Worm (Caenorhabditis elegans) whole organism, late embryonic: ENCODE results near the gene gst-30.

Experiments used
- dve-1 ChIP-seq: sonication (generic microtip); optimal IDR thresholded peaks from 2 replicates; lab custom pipeline; 2017; ENCODE audit warnings: antibody characterized with exemption, mild to moderate bottlenecking, missing genetic modification characterization, missing compliant biosample characterization
- fkh-10 ChIP-seq: fragments of 150-350 bp; optimal IDR thresholded peaks from 2 replicates; lab custom pipeline; 2014; ENCODE audit warnings: missing biosample characterization, missing genetic modification reagents, missing genetic modification characterization
- pha-2 ChIP-seq: sonication (generic microtip); optimal IDR thresholded peaks from 2 replicates; lab custom pipeline; 2017; ENCODE audit warnings: mild to moderate bottlenecking, missing genetic modification characterization, missing compliant biosample characterization
- unc-3 ChIP-seq, 2 experiments: fragments of 200-800 bp in 1 of 2; sonication (Bioruptor generic) in 1 of 2; sonication (generic microtip) in 1 of 2; conservative IDR thresholded peaks in 1 of 2; optimal IDR thresholded peaks in 1 of 2; 2 replicates each; pipeline versions ENCODE4 v1.3.6 to Lab custom; 2016 to 2022; ENCODE audit warnings: missing compliant biosample characterization in 2 of 2, missing genetic modification characterization in 2 of 2, missing genetic modification reagents in 1 of 2

DNA sequence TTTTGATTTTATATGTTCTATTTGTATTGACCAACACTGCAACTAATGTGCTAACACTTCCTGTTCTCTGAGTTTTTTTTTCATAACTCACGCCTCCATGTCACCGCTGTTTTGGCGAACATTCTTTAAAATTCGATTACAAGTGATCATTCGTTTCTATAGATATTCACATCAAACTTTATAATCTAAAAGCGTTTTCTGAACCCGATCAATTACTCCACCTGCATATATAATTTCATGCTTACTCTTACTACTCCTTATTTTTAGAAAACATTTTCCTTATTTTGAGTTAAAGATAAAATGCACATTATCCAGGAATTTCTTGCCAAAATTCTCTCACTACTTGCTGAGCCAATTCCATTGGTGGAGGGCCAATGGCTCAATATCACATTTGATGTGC lies 48.9 kb downstream of the gst-30 start, which contains the start of gene R05F9.7:
- TF ChIP-seq pha-2 (tag; lab: Kevin White, UChicago) (no peak), unc-3 (GFP tag; conservative IDR thresholded peaks at IDR 0.05; lab: Robert Waterston, UW) (no peak), unc-3 (tag; optimal IDR thresholded peaks at IDR 0.05; lab: Kevin White, UChicago) (no peak), dve-1 (tag; lab: Kevin White, UChicago) (no peak), fkh-10 (GFP tag; lab: Kevin White, UChicago) (no peak)
